Worm (Caenorhabditis elegans): Measurements from ENCODE around the gene gadr-3.

ce11 chrIII:6324139-6324538 is 38.3 kb upstream of the gadr-3 start, which contains the start of gene C56G2.5:
- TF ChIP-seq ceh-82 (tag; optimal IDR thresholded peaks at IDR 0.05) (no peak), unc-39 (tag; optimal IDR thresholded peaks at IDR 0.05) (no peak), ama-1 (optimal IDR thresholded peaks at IDR 0.05) (no peak), nhr-10 (tag; optimal IDR thresholded peaks at IDR 0.05) (no peak), snpc-4 (tag; optimal IDR thresholded peaks at IDR 0.05) (no peak), nhr-12 (tag; optimal IDR thresholded peaks at IDR 0.05) (no peak), elt-1 (tag; optimal IDR thresholded peaks at IDR 0.05) (no peak), lin-39 (tag; optimal IDR thresholded peaks at IDR 0.05) (no peak)

Measured in whole organism, L2 larva.